Worm (Caenorhabditis elegans) whole organism, young adult: ENCODE measurements around the gene srx-137.

Source experiments
- B0019.2 ChIP-seq: fragments of 200-800 bp; sonication (Bioruptor generic); conservative IDR thresholded peaks from 2 replicates; pipeline ENCODE4 v1.3.6; 2022; ENCODE audit warnings: missing genetic modification reagents, missing genetic modification characterization, missing compliant biosample characterization
- B0261.1 ChIP-seq: sonication (generic microtip); optimal IDR thresholded peaks from 2 replicates; lab custom pipeline; 2016; ENCODE audit warnings: mild to moderate bottlenecking, missing genetic modification characterization, moderate library complexity, missing compliant biosample characterization
- B0336.3 ChIP-seq: fragments of 200-800 bp; sonication (Bioruptor generic); IDR thresholded peaks from 2 replicates; pipeline ENCODE4 v1.3.6; 2022; ENCODE audit warnings: missing genetic modification characterization, missing compliant biosample characterization
- D2030.7 ChIP-seq: fragments of 200-800 bp; sonication (Bioruptor generic); IDR thresholded peaks from 2 replicates; pipeline ENCODE4 v1.3.6; 2022; ENCODE audit warnings: missing genetic modification reagents, missing genetic modification characterization, missing compliant biosample characterization
- F37B4.10 ChIP-seq: fragments of 200-800 bp; sonication (Bioruptor generic); IDR thresholded peaks from 2 replicates; pipeline ENCODE4 v1.3.6; 2022; ENCODE audit warnings: missing genetic modification characterization, missing compliant biosample characterization
- F57A8.1 ChIP-seq: fragments of 200-800 bp; sonication (Bioruptor generic); optimal IDR thresholded peaks from 2 replicates; lab custom pipeline; 2018; ENCODE audit warnings: mild to moderate bottlenecking, missing genetic modification characterization, moderate library complexity, missing compliant biosample characterization
- F57C9.4 ChIP-seq: sonication (generic microtip); optimal IDR thresholded peaks from 2 replicates; lab custom pipeline; 2017; ENCODE audit warnings: mild to moderate bottlenecking, missing genetic modification characterization, missing compliant biosample characterization
- T26A5.8 ChIP-seq: sonication (generic microtip); optimal IDR thresholded peaks from 2 replicates; lab custom pipeline; 2016; ENCODE audit warnings: missing genetic modification characterization, missing compliant biosample characterization
- Y56A3A.18 ChIP-seq: fragments of 200-800 bp; sonication (Bioruptor generic); IDR thresholded peaks from 2 replicates; pipeline ENCODE4 v1.3.6; 2022; ENCODE audit warnings: missing genetic modification reagents, missing genetic modification characterization, missing compliant biosample characterization
- Y67H2A.10 ChIP-seq: fragments of 200-800 bp; sonication (Bioruptor generic); conservative IDR thresholded peaks from 2 replicates; pipeline ENCODE4 v1.3.6; 2022; ENCODE audit warnings: missing genetic modification reagents, missing genetic modification characterization, missing compliant biosample characterization
- akir-1 ChIP-seq: fragments of 200-800 bp; sonication (Bioruptor generic); optimal IDR thresholded peaks from 2 replicates; lab custom pipeline; 2018; ENCODE audit warnings: mild to moderate bottlenecking, missing genetic modification characterization, moderate library complexity, missing compliant biosample characterization
- atf-7 ChIP-seq: sonication (generic microtip); optimal IDR thresholded peaks from 2 replicates; lab custom pipeline; 2017; ENCODE audit warnings: mild to moderate bottlenecking, missing genetic modification characterization, missing compliant biosample characterization
- attf-6 ChIP-seq: fragments of 200-800 bp; sonication (Bioruptor generic); IDR thresholded peaks from 2 replicates; pipeline ENCODE4 v1.3.6; 2022; ENCODE audit warnings: missing genetic modification reagents, missing genetic modification characterization, missing compliant biosample characterization
- bed-2 ChIP-seq: fragments of 200-800 bp; sonication (Bioruptor generic); IDR thresholded peaks from 2 replicates; pipeline ENCODE4 v1.3.6; 2022; ENCODE audit warnings: missing genetic modification reagents, missing genetic modification characterization, missing compliant biosample characterization
- ccch-3 ChIP-seq: fragments of 200-800 bp; sonication (Bioruptor generic); optimal IDR thresholded peaks from 2 replicates; lab custom pipeline; 2018; ENCODE audit warnings: mild to moderate bottlenecking, missing genetic modification characterization, missing compliant biosample characterization
- ceh-79 ChIP-seq: sonication (generic microtip); optimal IDR thresholded peaks from 2 replicates; lab custom pipeline; 2017; ENCODE audit warnings: mild to moderate bottlenecking, missing genetic modification characterization, missing compliant biosample characterization
- dpl-1 ChIP-seq: fragments of 150-350 bp; optimal IDR thresholded peaks from 2 replicates; lab custom pipeline; 2014; ENCODE audit warnings: missing biosample characterization, missing genetic modification reagents, missing genetic modification characterization
- egrh-3 ChIP-seq: fragments of 200-800 bp; sonication (Bioruptor generic); IDR thresholded peaks from 2 replicates; pipeline ENCODE4 v1.3.6; 2022; ENCODE audit warnings: missing genetic modification reagents, missing genetic modification characterization, missing compliant biosample characterization
- ekl-4 ChIP-seq: fragments of 200-800 bp; sonication (Bioruptor generic); IDR thresholded peaks from 2 replicates; pipeline ENCODE4 v1.3.6; 2022; ENCODE audit warnings: missing genetic modification reagents, missing genetic modification characterization, missing compliant biosample characterization
- fkh-3 ChIP-seq: sonication (generic microtip); optimal IDR thresholded peaks from 2 replicates; lab custom pipeline; 2016; ENCODE audit warnings: mild to moderate bottlenecking, missing genetic modification characterization, missing compliant biosample characterization
- hmg-1.2 ChIP-seq: fragments of 200-800 bp; sonication (Bioruptor generic); IDR thresholded peaks from 2 replicates; pipeline ENCODE4 v1.3.6; 2022; ENCODE audit warnings: missing genetic modification reagents, missing genetic modification characterization, missing compliant biosample characterization
- hsf-1 ChIP-seq: fragments of 200-800 bp; sonication (Bioruptor generic); IDR thresholded peaks from 2 replicates; pipeline ENCODE4 v1.3.6; 2022; ENCODE audit warnings: missing genetic modification reagents, missing genetic modification characterization, missing compliant biosample characterization
- lin-35 ChIP-seq, 3 experiments: fragments of 150-350 bp in 2 of 3; sonication (generic microtip) in 1 of 3; optimal IDR thresholded peaks; 2 replicates each; lab custom pipeline; 2014 to 2018; ENCODE audit warnings: missing biosample characterization in 3 of 3, missing genetic modification characterization in 3 of 3, missing genetic modification reagents in 3 of 3
- lsl-1 ChIP-seq: fragments of 200-800 bp; sonication (Bioruptor generic); optimal IDR thresholded peaks from 2 replicates; lab custom pipeline; 2018; ENCODE audit warnings: mild to moderate bottlenecking, missing genetic modification characterization, moderate library complexity, missing compliant biosample characterization
- lsy-27 ChIP-seq: sonication (generic microtip); optimal IDR thresholded peaks from 2 replicates; lab custom pipeline; 2017; ENCODE audit warnings: missing genetic modification characterization, mild to moderate bottlenecking, missing compliant biosample characterization, antibody characterized with exemption, missing genotype, borderline replicate concordance; ENCODE audit not compliant: insufficient read depth
- madf-8 ChIP-seq: fragments of 200-800 bp; sonication (Bioruptor generic); conservative IDR thresholded peaks from 2 replicates; pipeline ENCODE4 v1.3.6; 2022; ENCODE audit warnings: missing genetic modification reagents, missing genetic modification characterization, missing compliant biosample characterization
- mes-4 ChIP-seq: sonication (generic microtip); optimal IDR thresholded peaks from 2 replicates; lab custom pipeline; 2016; ENCODE audit warnings: missing genotype, missing genetic modification characterization, missing compliant biosample characterization
- mxl-1 ChIP-seq: sonication (generic microtip); optimal IDR thresholded peaks from 2 replicates; lab custom pipeline; 2016; ENCODE audit warnings: missing genetic modification characterization, missing compliant biosample characterization
- nhr-179 ChIP-seq: sonication (generic microtip); optimal IDR thresholded peaks from 2 replicates; lab custom pipeline; 2016; ENCODE audit warnings: mild to moderate bottlenecking, missing genetic modification characterization, missing compliant biosample characterization
- pbrm-1 ChIP-seq: fragments of 200-800 bp; sonication (Bioruptor generic); IDR thresholded peaks from 2 replicates; pipeline ENCODE4 v1.3.6; 2022; ENCODE audit warnings: missing genetic modification reagents, missing genetic modification characterization, missing compliant biosample characterization
- pha-4 ChIP-seq: fragments of 150-350 bp; sonication (generic microtip); optimal IDR thresholded peaks from 2 replicates; lab custom pipeline; 2014; ENCODE audit warnings: missing biosample characterization, missing genetic modification reagents, missing genetic modification characterization
- repo-1 ChIP-seq: sonication (generic microtip); optimal IDR thresholded peaks from 2 replicates; lab custom pipeline; 2017; ENCODE audit warnings: mild to moderate bottlenecking, missing genetic modification characterization, missing compliant biosample characterization
- rpc-1 ChIP-seq, 2 experiments: fragments of 150-350 bp in 1 of 2; sonication (generic microtip) in 1 of 2; optimal IDR thresholded peaks; 2 replicates each; lab custom pipeline; 2014 to 2018; ENCODE audit warnings: missing biosample characterization in 1 of 2, missing genetic modification characterization in 1 of 2, missing genetic modification reagents in 1 of 2, missing genotype in 1 of 2
- sdz-38 ChIP-seq: sonication (generic microtip); optimal IDR thresholded peaks from 2 replicates; lab custom pipeline; 2016; ENCODE audit warnings: missing genotype, missing genetic modification characterization, missing compliant biosample characterization
- snpc-1.1 ChIP-seq: sonication (generic microtip); optimal IDR thresholded peaks from 2 replicates; lab custom pipeline; 2017; ENCODE audit warnings: missing genetic modification characterization, mild to moderate bottlenecking, missing compliant biosample characterization, antibody characterized with exemption, moderate library complexity, missing genotype, missing genetic modification reagents; ENCODE audit not compliant: insufficient read depth
- snpc-3.4 ChIP-seq: sonication (generic microtip); optimal IDR thresholded peaks from 2 replicates; lab custom pipeline; 2017; ENCODE audit warnings: missing genetic modification characterization, mild to moderate bottlenecking, missing compliant biosample characterization, antibody characterized with exemption, moderate library complexity, missing genotype, missing genetic modification reagents
- snpc-4 ChIP-seq, 5 experiments: fragments of 150-350 bp in 1 of 5; sonication (generic microtip) in 4 of 5; optimal IDR thresholded peaks; 2 replicates each; lab custom pipeline; 2014 to 2018; ENCODE audit warnings: missing genetic modification characterization in 5 of 5, missing biosample characterization in 3 of 5, antibody characterized with exemption in 2 of 5, mild to moderate bottlenecking in 2 of 5, missing compliant biosample characterization in 2 of 5, missing genotype in 2 of 5, moderate library complexity in 2 of 5, missing genetic modification reagents in 1 of 5
- tbp1 ChIP-seq: fragments of 200-800 bp; sonication (Bioruptor generic); optimal IDR thresholded peaks from 2 replicates; lab custom pipeline; 2018; ENCODE audit warnings: mild to moderate bottlenecking, missing genetic modification characterization, missing compliant biosample characterization
- tlf-1 ChIP-seq: fragments of 200-800 bp; sonication (Bioruptor generic); optimal IDR thresholded peaks from 2 replicates; lab custom pipeline; 2018; ENCODE audit warnings: mild to moderate bottlenecking, missing genetic modification characterization, missing compliant biosample characterization
- xnd-1 ChIP-seq: sonication (generic microtip); optimal IDR thresholded peaks from 2 replicates; lab custom pipeline; 2016; ENCODE audit warnings: missing genotype, missing genetic modification reagents, missing genetic modification characterization, missing compliant biosample characterization
- zim-3 ChIP-seq: sonication (generic microtip); optimal IDR thresholded peaks from 2 replicates; lab custom pipeline; 2017; ENCODE audit warnings: mild to moderate bottlenecking, missing genetic modification characterization, moderate library complexity, missing compliant biosample characterization
- ztf-22 ChIP-seq: fragments of 200-800 bp; sonication (Bioruptor generic); optimal IDR thresholded peaks from 2 replicates; lab custom pipeline; 2018; ENCODE audit warnings: mild to moderate bottlenecking, missing genetic modification characterization, moderate library complexity, missing compliant biosample characterization
- ztf-25 ChIP-seq: fragments of 200-800 bp; sonication (Bioruptor generic); IDR thresholded peaks from 2 replicates; pipeline ENCODE4 v1.3.6; 2022; ENCODE audit warnings: missing genetic modification reagents, missing genetic modification characterization, missing compliant biosample characterization
- ztf-26 ChIP-seq: sonication (generic microtip); optimal IDR thresholded peaks from 2 replicates; lab custom pipeline; 2017; ENCODE audit warnings: missing genetic modification characterization, missing compliant biosample characterization
- ztf-28 ChIP-seq: fragments of 200-800 bp; sonication (Bioruptor generic); IDR thresholded peaks from 2 replicates; pipeline ENCODE4 v1.3.6; 2022; ENCODE audit warnings: missing genetic modification reagents, missing genetic modification characterization, missing compliant biosample characterization
- ztf-3 ChIP-seq: fragments of 200-800 bp; sonication (Bioruptor generic); optimal IDR thresholded peaks from 2 replicates; lab custom pipeline; 2018; ENCODE audit warnings: mild to moderate bottlenecking, missing genetic modification characterization, missing compliant biosample characterization

The srx-137 gene

DNA sequence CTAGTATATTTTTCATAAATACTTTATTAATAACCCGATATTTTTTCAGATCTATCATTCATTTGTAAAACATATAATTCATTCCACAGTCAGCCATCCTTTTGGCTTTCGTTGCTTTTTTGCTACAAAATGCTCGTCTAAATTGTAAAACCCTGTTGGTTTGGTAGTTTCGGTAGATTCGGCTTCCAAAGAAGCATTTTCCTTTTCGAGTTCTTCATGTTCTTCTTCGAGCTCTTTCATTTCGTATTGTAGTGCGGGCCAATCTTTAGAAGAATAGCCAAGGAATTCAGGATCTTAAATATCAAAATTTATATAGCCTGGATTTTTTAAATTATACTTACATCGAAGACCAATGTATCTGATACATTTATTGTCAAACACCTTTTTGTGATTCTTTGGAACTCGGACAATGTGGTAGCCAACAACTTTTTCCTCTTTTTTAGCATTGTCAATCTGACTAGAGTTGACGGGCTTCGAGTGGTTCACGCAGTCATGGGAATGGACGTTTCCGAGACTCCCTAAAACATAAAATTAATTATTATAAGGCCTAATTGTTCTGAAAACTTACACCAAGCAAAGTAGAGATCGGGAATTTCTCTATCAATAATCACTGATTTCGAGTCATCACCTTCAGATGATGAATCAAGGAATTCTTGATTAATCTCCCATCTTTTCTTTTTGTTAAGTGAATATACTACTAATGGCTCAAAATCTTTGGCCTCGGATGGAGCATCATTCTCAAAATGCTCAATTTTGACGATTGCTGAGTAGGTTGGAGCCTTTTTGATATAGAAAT lies 45.7 kb downstream of the srx-137 start (continued):
- TF ChIP-seq T26A5.8 (no peak), xnd-1 (no peak), lsy-27 (no peak), atf-7 (no peak), lsl-1 (GFP tag; lab: Kevin White, UChicago) (no peak), B0336.3 (GFP tag; lab: Robert Waterston, UW) (peak; percentile 15), madf-8 (GFP tag; lab: Robert Waterston, UW) (no peak), F37B4.10 (GFP tag; lab: Robert Waterston, UW) (no peak), mes-4 (tag; lab: Kevin White, UChicago) (no peak), snpc-3.4 (no peak), ztf-22 (GFP tag; lab: Kevin White, UChicago) (no peak), hmg-1.2 (GFP tag; lab: Robert Waterston, UW) (no peak), sdz-38 (tag; lab: Kevin White, UChicago) (no peak), mxl-1 (no peak), lin-35 (GFP tag; optimal IDR thresholded peaks at IDR 0.05; lab: Kevin White, UChicago) (peak in 1 of 3 experiments; percentile 39), snpc-4 (GFP tag; optimal IDR thresholded peaks at IDR 0.05; lab: Kevin White, UChicago) (no peak), snpc-4 (tag; optimal IDR thresholded peaks at IDR 0.05; lab: Kevin White, UChicago) (no peak), akir-1 (GFP tag; lab: Kevin White, UChicago) (no peak), B0261.1 (tag; lab: Kevin White, UChicago) (no peak), ccch-3 (no peak), ztf-3 (peak; percentile 41), nhr-179 (tag; lab: Kevin White, UChicago) (no peak), Y56A3A.18 (GFP tag; lab: Robert Waterston, UW) (peak; percentile 7; the same call in 1 of the 2 replicates), fkh-3 (no peak), Y67H2A.10 (no peak), egrh-3 (GFP tag; lab: Robert Waterston, UW) (no peak), ekl-4 (GFP tag; lab: Robert Waterston, UW) (no peak; the same call in 1 of the 2 replicates), tbp1 (GFP tag; lab: Kevin White, UChicago) (no peak), F57C9.4 (tag; lab: Kevin White, UChicago) (no peak), pbrm-1 (GFP tag; lab: Robert Waterston, UW) (no peak; the same call in 1 of the 2 replicates), D2030.7 (GFP tag; lab: Robert Waterston, UW) (no peak), snpc-1.1 (no peak), zim-3 (tag; lab: Kevin White, UChicago) (no peak), repo-1 (tag; lab: Kevin White, UChicago) (no peak), ztf-25 (GFP tag; lab: Robert Waterston, UW) (no peak), attf-6 (GFP tag; lab: Robert Waterston, UW) (no peak; the same call in 1 of the 2 replicates), rpc-1 (optimal IDR thresholded peaks at IDR 0.05; lab: Kevin White, UChicago) (no peak), rpc-1 (tag; optimal IDR thresholded peaks at IDR 0.05; lab: Kevin White, UChicago) (no peak), F57A8.1 (GFP tag; lab: Kevin White, UChicago) (no peak), ztf-28 (GFP tag; lab: Robert Waterston, UW) (peak; percentile 33; the same call in 1 of the 2 replicates), tlf-1 (GFP tag; lab: Kevin White, UChicago) (no peak), hsf-1 (no peak), dpl-1 (GFP tag; lab: Kevin White, UChicago) (no peak), bed-2 (GFP tag; lab: Robert Waterston, UW) (no peak), B0019.2 (GFP tag; lab: Robert Waterston, UW) (no peak), ceh-79 (no peak), ztf-26 (tag; lab: Kevin White, UChicago) (no peak), pha-4 (no peak)
